Fruit fly (Drosophila melanogaster) whole organism, embryonic: ENCODE measurements around the gene CG13384.
A peak's percentile ranks its signal among the peaks of the same experiment; 100 is the strongest.

Source experiments
- Bgb ChIP-seq: fragments of 200-800 bp; sonication (Bioruptor generic); IDR thresholded peaks from 2 replicates; pipeline ENCODE4 v1.3.6; 2022; ENCODE audit warnings: missing biosample characterization, missing genetic modification characterization; ENCODE audit not compliant: partially characterized antibody
- CG10462 ChIP-seq: fragments of 200-800 bp; sonication (Bioruptor generic); optimal IDR thresholded peaks from 2 replicates; lab custom pipeline; 2016; ENCODE audit warnings: missing biosample characterization, missing genetic modification characterization
- CG10959 ChIP-seq: fragments of 200-800 bp; sonication (Bioruptor generic); IDR thresholded peaks from 2 replicates; pipeline ENCODE4 v1.3.6; 2022; ENCODE audit warnings: missing biosample characterization, missing genetic modification characterization
- CG11398 ChIP-seq: fragments of 200-800 bp; sonication (Bioruptor generic); optimal IDR thresholded peaks from 2 replicates; lab custom pipeline; 2016; ENCODE audit warnings: missing biosample characterization, missing genetic modification characterization
- CG12155 ChIP-seq: fragments of 200-800 bp; sonication (Bioruptor generic); optimal IDR thresholded peaks from 3 replicates; lab custom pipeline; 2016; ENCODE audit warnings: missing biosample characterization, missing genetic modification characterization
- CG12299 ChIP-seq: fragments of 200-800 bp; sonication (Bioruptor generic); optimal IDR thresholded peaks from 2 replicates; lab custom pipeline; 2018; ENCODE audit warnings: missing biosample characterization, mild to moderate bottlenecking, missing genetic modification characterization
- CG13287 ChIP-seq: fragments of 200-800 bp; sonication (Bioruptor generic); IDR thresholded peaks from 2 replicates; pipeline ENCODE4 v1.3.6; 2022; ENCODE audit warnings: missing biosample characterization, missing genetic modification characterization; ENCODE audit not compliant: partially characterized antibody
- CG14441 ChIP-seq: fragments of 200-800 bp; sonication (Bioruptor generic); IDR thresholded peaks from 2 replicates; pipeline ENCODE4 v1.3.6; 2022; ENCODE audit warnings: missing biosample characterization, missing genetic modification characterization
- CG14860 ChIP-seq: fragments of 200-800 bp; sonication (Bioruptor generic); IDR thresholded peaks from 3 replicates; pipeline ENCODE4 v1.3.6; 2022; ENCODE audit warnings: missing biosample characterization, missing genetic modification characterization; ENCODE audit not compliant: partially characterized antibody
- CG17361 ChIP-seq: fragments of 200-800 bp; sonication (Bioruptor generic); IDR thresholded peaks from 3 replicates; pipeline ENCODE4 v1.3.6; 2022; ENCODE audit warnings: missing biosample characterization, missing genetic modification characterization
- CG17568 ChIP-seq: fragments of 200-800 bp; sonication (Bioruptor generic); optimal IDR thresholded peaks from 2 replicates; lab custom pipeline; 2018; ENCODE audit warnings: missing biosample characterization, mild to moderate bottlenecking, missing genetic modification characterization, moderate library complexity
- CG17612 ChIP-seq: fragments of 200-800 bp; sonication (Bioruptor generic); IDR thresholded peaks from 2 replicates; pipeline ENCODE4 v1.3.6; 2022; ENCODE audit warnings: missing biosample characterization, missing genetic modification characterization
- CG4282 ChIP-seq: fragments of 200-800 bp; sonication (Bioruptor generic); optimal IDR thresholded peaks from 2 replicates; lab custom pipeline; 2016; ENCODE audit warnings: missing biosample characterization, missing genetic modification characterization
- CG4424 ChIP-seq: fragments of 200-800 bp; sonication (Bioruptor generic); optimal IDR thresholded peaks from 3 replicates; lab custom pipeline; 2016; ENCODE audit warnings: missing biosample characterization, missing genetic modification characterization
- CG6765 ChIP-seq: fragments of 200-800 bp; sonication (Bioruptor generic); optimal IDR thresholded peaks from 3 replicates; lab custom pipeline; 2017; ENCODE audit warnings: missing biosample characterization, mild to moderate bottlenecking, missing genetic modification characterization
- CG8359 ChIP-seq: fragments of 200-800 bp; sonication (Bioruptor generic); optimal IDR thresholded peaks from 2 replicates; lab custom pipeline; 2017; ENCODE audit warnings: missing biosample characterization, mild to moderate bottlenecking, missing genetic modification characterization, borderline replicate concordance
- CG9876 ChIP-seq: fragments of 200-800 bp; sonication (Bioruptor generic); optimal IDR thresholded peaks from 2 replicates; lab custom pipeline; 2016; ENCODE audit warnings: missing biosample characterization, missing genetic modification characterization
- HLH3B ChIP-seq: fragments of 200-800 bp; sonication (Bioruptor generic); IDR thresholded peaks from 2 replicates; pipeline ENCODE4 v1.3.6; 2022; ENCODE audit warnings: missing biosample characterization, missing genetic modification characterization
- Hmr ChIP-seq: fragments of 200-800 bp; sonication (Bioruptor generic); optimal IDR thresholded peaks from 3 replicates; lab custom pipeline; 2017; ENCODE audit warnings: mild to moderate bottlenecking, missing biosample characterization, missing genetic modification reagents, missing genetic modification characterization
- Hsf ChIP-seq: fragments of 200-800 bp; sonication (Bioruptor generic); optimal IDR thresholded peaks from 3 replicates; lab custom pipeline; 2016; ENCODE audit warnings: missing biosample characterization, missing genetic modification characterization
- Jarid2 ChIP-seq: fragments of 200-800 bp; sonication (Bioruptor generic); optimal IDR thresholded peaks from 3 replicates; lab custom pipeline; 2017; ENCODE audit warnings: mild to moderate bottlenecking, missing biosample characterization, missing genetic modification reagents, missing genetic modification characterization
- NC2α ChIP-seq: fragments of 200-800 bp; sonication (Bioruptor generic); optimal IDR thresholded peaks from 2 replicates; lab custom pipeline; 2016; ENCODE audit warnings: missing biosample characterization, missing genetic modification characterization
- Nf-YA ChIP-seq: fragments of 200-800 bp; sonication (Bioruptor generic); IDR thresholded peaks from 2 replicates; pipeline ENCODE4 v1.3.6; 2022; ENCODE audit warnings: missing biosample characterization, missing genetic modification characterization
- Nf-YB ChIP-seq: fragments of 200-800 bp; sonication (Bioruptor generic); optimal IDR thresholded peaks from 3 replicates; lab custom pipeline; 2019; ENCODE audit warnings: missing biosample characterization, mild to moderate bottlenecking, missing genetic modification characterization, moderate library complexity
- PHDP ChIP-seq: fragments of 200-800 bp; sonication (Bioruptor generic); optimal IDR thresholded peaks from 3 replicates; lab custom pipeline; 2018; ENCODE audit warnings: missing biosample characterization, mild to moderate bottlenecking, missing genetic modification characterization, moderate library complexity
- Pdp1 ChIP-seq, 2 experiments: fragments of 200-800 bp; sonication (Bioruptor generic); optimal IDR thresholded peaks; 3 replicates each; lab custom pipeline; 2016; ENCODE audit warnings: missing biosample characterization in 2 of 2, missing genetic modification characterization in 2 of 2, mild to moderate bottlenecking in 1 of 2, moderate library complexity in 1 of 2
- Ptx1 ChIP-seq: fragments of 200-800 bp; sonication (Bioruptor generic); IDR thresholded peaks from 2 replicates; pipeline ENCODE4 v1.3.6; 2022; ENCODE audit warnings: missing biosample characterization, missing genetic modification characterization
- Side ChIP-seq: fragments of 200-800 bp; sonication (Bioruptor generic); optimal IDR thresholded peaks from 2 replicates; lab custom pipeline; 2016; ENCODE audit warnings: missing biosample characterization, missing genetic modification characterization
- Taf1 ChIP-seq: fragments of 200-800 bp; sonication (Bioruptor generic); IDR thresholded peaks from 2 replicates; pipeline ENCODE4 v1.3.6; 2022; ENCODE audit warnings: missing biosample characterization, missing genetic modification characterization
- Xrp1 ChIP-seq: fragments of 200-800 bp; sonication (Bioruptor generic); IDR thresholded peaks from 2 replicates; pipeline ENCODE4 v1.3.6; 2022; ENCODE audit warnings: missing biosample characterization, missing genetic modification characterization
- al ChIP-seq: fragments of 200-800 bp; sonication (Bioruptor generic); IDR thresholded peaks from 2 replicates; pipeline ENCODE4 v1.3.6; 2022; ENCODE audit warnings: missing biosample characterization, missing genetic modification characterization
- aop ChIP-seq: fragments of 200-800 bp; sonication (Bioruptor generic); IDR thresholded peaks from 2 replicates; pipeline ENCODE4 v1.3.6; 2022; ENCODE audit warnings: missing biosample characterization, missing genetic modification characterization
- ase ChIP-seq: fragments of 200-800 bp; sonication (Bioruptor generic); IDR thresholded peaks from 3 replicates; pipeline ENCODE4 v1.3.6; 2022; ENCODE audit warnings: missing biosample characterization, missing genetic modification characterization
- chif ChIP-seq, 2 experiments: fragments of 200-800 bp; sonication (Bioruptor generic); optimal IDR thresholded peaks; 3 replicates each; lab custom pipeline; 2016; ENCODE audit warnings: missing biosample characterization in 2 of 2, missing genetic modification characterization in 2 of 2
- chn ChIP-seq: fragments of 200-800 bp; sonication (Bioruptor generic); optimal IDR thresholded peaks from 2 replicates; lab custom pipeline; 2016; ENCODE audit warnings: missing biosample characterization, missing genetic modification characterization
- croc ChIP-seq: fragments of 200-800 bp; sonication (Bioruptor generic); conservative IDR thresholded peaks from 3 replicates; pipeline ENCODE4 v1.3.6; 2022; ENCODE audit warnings: missing biosample characterization, missing genetic modification characterization
- dm ChIP-seq: fragments of 200-800 bp; sonication (Bioruptor generic); optimal IDR thresholded peaks from 3 replicates; lab custom pipeline; 2016; ENCODE audit warnings: missing biosample characterization, missing genetic modification characterization
- ewg ChIP-seq: fragments of 200-800 bp; sonication (Bioruptor generic); optimal IDR thresholded peaks from 3 replicates; lab custom pipeline; 2017; ENCODE audit warnings: mild to moderate bottlenecking, missing biosample characterization, missing genetic modification reagents, missing genetic modification characterization
- grau ChIP-seq: fragments of 200-800 bp; optimal IDR thresholded peaks from 3 replicates; lab custom pipeline; 2019; ENCODE audit warnings: missing biosample characterization, mild to moderate bottlenecking, missing genetic modification characterization, moderate library complexity
- gt ChIP-seq: fragments of 200-800 bp; sonication (Bioruptor generic); IDR thresholded peaks from 2 replicates; pipeline ENCODE4 v1.3.6; 2022; ENCODE audit warnings: missing biosample characterization, missing genetic modification characterization
- onecut ChIP-seq: fragments of 200-800 bp; sonication (Bioruptor generic); IDR thresholded peaks from 2 replicates; pipeline ENCODE4 v1.3.6; 2022; ENCODE audit warnings: missing biosample characterization, missing genetic modification characterization
- pho ChIP-seq: fragments of 200-800 bp; sonication (Bioruptor generic); optimal IDR thresholded peaks from 2 replicates; lab custom pipeline; 2016; ENCODE audit warnings: missing biosample characterization, missing genetic modification characterization
- scrt ChIP-seq: fragments of 200-800 bp; sonication (Bioruptor generic); optimal IDR thresholded peaks from 2 replicates; lab custom pipeline; 2018; ENCODE audit warnings: missing biosample characterization, mild to moderate bottlenecking, missing genetic modification characterization, moderate library complexity
- sens ChIP-seq: fragments of 200-800 bp; sonication (Bioruptor generic); peaks from one replicate; lab custom pipeline; 2016; ENCODE audit warnings: missing biosample characterization, missing genetic modification characterization
- sna ChIP-seq: fragments of 200-800 bp; sonication (Bioruptor generic); IDR thresholded peaks from 2 replicates; pipeline ENCODE4 v1.3.6; 2022; ENCODE audit warnings: missing biosample characterization, missing genetic modification characterization; ENCODE audit not compliant: partially characterized antibody
- ssp ChIP-seq: fragments of 200-800 bp; sonication (Bioruptor generic); IDR thresholded peaks from 2 replicates; pipeline ENCODE4 v1.3.6; 2022; ENCODE audit warnings: missing biosample characterization, missing genetic modification characterization
- stwl ChIP-seq: fragments of 200-800 bp; sonication (Bioruptor generic); optimal IDR thresholded peaks from 3 replicates; lab custom pipeline; 2018; ENCODE audit warnings: missing biosample characterization, mild to moderate bottlenecking, missing genetic modification characterization, moderate library complexity
- ttk ChIP-seq: fragments of 200-800 bp; sonication (Bioruptor generic); IDR thresholded peaks from 2 replicates; pipeline ENCODE4 v2.1.2; 2022; ENCODE audit warnings: missing biosample characterization, missing genetic modification characterization
- z ChIP-seq: fragments of 200-800 bp; sonication (Bioruptor generic); IDR thresholded peaks from 3 replicates; pipeline ENCODE4 v1.3.6; 2022; ENCODE audit warnings: missing biosample characterization, missing genetic modification characterization
- zfh1 ChIP-seq: fragments of 200-800 bp; sonication (Bioruptor generic); IDR thresholded peaks from 3 replicates; pipeline ENCODE4 v1.3.6; 2022; ENCODE audit warnings: missing biosample characterization, missing genetic modification characterization
- zfh2 ChIP-seq: fragments of 200-800 bp; sonication (Bioruptor generic); optimal IDR thresholded peaks from 2 replicates; lab custom pipeline; 2016; ENCODE audit warnings: missing biosample characterization, missing genetic modification characterization

Gene CG13384

dm6 chr2L:8382646-8383045 lies 1.6 kb upstream of the CG13384 start, which contains the start of the genes CG13392 and Rcd4 (continued):
- TF ChIP-seq CG8359 (GFP tag; lab: Kevin White, UChicago) (no peak), aop (GFP tag; lab: Robert Waterston, UW) (no peak), NC2α (GFP tag; lab: Kevin White, UChicago) (peak; percentile 16), Hsf (GFP tag; lab: Kevin White, UChicago) (peak; percentile 65), Xrp1 (GFP tag; lab: Robert Waterston, UW) (peak; percentile 71), grau (tag; lab: Kevin White, UChicago) (peak; percentile 94), ewg (GFP tag; lab: Kevin White, UChicago) (peak; percentile 20), zfh2 (GFP tag; lab: Kevin White, UChicago) (peak; percentile 82), CG12155 (GFP tag; lab: Kevin White, UChicago) (peak; percentile 70), CG12299 (peak; percentile 41), Ptx1 (peak; percentile 62), CG17568 (no peak), CG14441 (GFP tag; lab: Robert Waterston, UW) (peak; percentile 36; the same call in 1 of the 2 replicates), CG9876 (peak; percentile 45), CG17361 (GFP tag; lab: Robert Waterston, UW) (peak; percentile 28; the same call in 1 of the 3 replicates), gt (no peak), CG4424 (GFP tag; lab: Kevin White, UChicago) (peak; percentile 91), Pdp1 (GFP tag; optimal IDR thresholded peaks at IDR 0.05; lab: Kevin White, UChicago) (peak; percentile 73 to 82), Jarid2 (GFP tag; lab: Kevin White, UChicago) (no peak), sna (GFP tag; lab: Robert Waterston, UW) (peak; percentile 71; the same call in 1 of the 2 replicates), HLH3B (GFP tag; lab: Robert Waterston, UW) (peak; percentile 48; the same call in 1 of the 2 replicates), pho (GFP tag; lab: Kevin White, UChicago) (peak; percentile 79), ase (GFP tag; lab: Robert Waterston, UW) (no peak), sens (GFP tag; lab: Kevin White, UChicago) (peak; percentile 91), CG10462 (GFP tag; lab: Kevin White, UChicago) (no peak), CG11398 (GFP tag; lab: Kevin White, UChicago) (peak; percentile 65), ssp (GFP tag; lab: Robert Waterston, UW) (peak; percentile 32; the same call in 1 of the 2 replicates), croc (GFP tag; lab: Robert Waterston, UW) (no peak), Taf1 (GFP tag; lab: Robert Waterston, UW) (peak; percentile 58), PHDP (peak; percentile 58), zfh1 (GFP tag; lab: Robert Waterston, UW) (peak; percentile 75; the same call in 2 of the 3 replicates), chif (GFP tag; optimal IDR thresholded peaks at IDR 0.05; lab: Kevin White, UChicago) (peak; percentile 47 to 65), z (GFP tag; lab: Robert Waterston, UW) (no peak), Nf-YB (GFP tag; lab: Kevin White, UChicago) (peak; percentile 11), Hmr (peak; percentile 78), onecut (GFP tag; lab: Robert Waterston, UW) (peak; percentile 49; the same call in 1 of the 2 replicates), al (peak; percentile 24; the same call in 1 of the 2 replicates), CG6765 (GFP tag; lab: Kevin White, UChicago) (peak; percentile 32), Bgb (GFP tag; lab: Robert Waterston, UW) (peak; percentile 72), CG14860 (GFP tag; lab: Robert Waterston, UW) (peak; percentile 44; the same call in 2 of the 3 replicates), Nf-YA (GFP tag; lab: Robert Waterston, UW) (no peak), ttk (GFP tag; lab: Robert Waterston, UW) (no peak), Side (GFP tag; lab: Kevin White, UChicago) (peak; percentile 80), CG10959 (GFP tag; lab: Robert Waterston, UW) (no peak; the same call in 1 of the 2 replicates), CG13287 (peak; percentile 80), chn (GFP tag; lab: Kevin White, UChicago) (peak; percentile 50), stwl (tag; lab: Kevin White, UChicago) (peak; percentile 100), dm (GFP tag; lab: Kevin White, UChicago) (peak; percentile 48), CG4282 (GFP tag; lab: Kevin White, UChicago) (peak; percentile 79), scrt (GFP tag; lab: Kevin White, UChicago) (peak; percentile 41), CG17612 (GFP tag; lab: Robert Waterston, UW) (no peak)
